Worm (Caenorhabditis elegans): ENCODE data around the gene C23G10.1.

Gene C23G10.1

ce11 chrIII:6260115-6260514 lies 51.0 kb downstream of the C23G10.1 start, which contains the start of gene srg-2:
Gene srg-2, minus strand, starts transcription at chrIII:6260215.
- TF ChIP-seq ceh-39 (tag; optimal IDR thresholded peaks at IDR 0.05) = no peak
- TF ChIP-seq bed-3 (GFP tag; optimal IDR thresholded peaks at IDR 0.05) = no peak
- no peak for TF ChIP-seq unc-120 (tag; optimal IDR thresholded peaks at IDR 0.05; ENCODE audit: poor library complexity, severe bottlenecking)
- no peak for TF ChIP-seq M03D4.4 (tag; optimal IDR thresholded peaks at IDR 0.05)
- TF ChIP-seq mls-2 (tag; optimal IDR thresholded peaks at IDR 0.05) = no peak
- TF ChIP-seq sem-2 (GFP tag; optimal IDR thresholded peaks at IDR 0.05) = no peak

DNA sequence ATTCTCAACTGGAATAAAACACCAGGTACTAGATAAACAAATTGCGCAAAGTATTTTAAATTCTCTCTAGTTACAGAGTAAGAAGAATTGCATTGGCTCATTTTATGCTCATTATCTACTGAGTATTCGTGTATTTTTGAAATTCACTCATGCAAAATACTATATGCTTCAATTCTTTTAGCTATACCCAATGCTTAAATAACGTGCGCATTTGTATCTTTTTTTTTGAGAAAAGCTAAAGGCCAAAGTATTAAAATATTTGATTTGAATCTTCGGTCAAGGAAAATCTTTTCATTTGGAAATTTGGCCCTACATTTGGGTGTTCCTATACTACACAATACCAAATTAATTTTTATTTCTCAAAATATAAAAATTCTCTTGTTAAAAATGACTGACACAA lies 52.9 kb downstream of the C23G10.1 start, which contains the start of gene srg-4:
TSS of gene srg-4 (minus strand) at position 101 of the 400 bp plus-strand sequence.
- TF ChIP-seq ceh-39 (tag; optimal IDR thresholded peaks at IDR 0.05) (no peak), bed-3 (GFP tag; optimal IDR thresholded peaks at IDR 0.05) (no peak), nhr-2 (tag; optimal IDR thresholded peaks at IDR 0.05) (no peak), pha-4 (tag; optimal IDR thresholded peaks at IDR 0.05) (no peak), lsy-2 (tag; optimal IDR thresholded peaks at IDR 0.05) (no peak), mab-5 (tag; optimal IDR thresholded peaks at IDR 0.05) (no peak), M03D4.4 (tag; optimal IDR thresholded peaks at IDR 0.05) (no peak), unc-39 (tag; optimal IDR thresholded peaks at IDR 0.05) (no peak), drap-1 (GFP tag; optimal IDR thresholded peaks at IDR 0.05) (no peak), mep-1 (tag; optimal IDR thresholded peaks at IDR 0.05) (no peak), ceh-83 (GFP tag; optimal IDR thresholded peaks at IDR 0.05) (no peak), nhr-237 (tag; optimal IDR thresholded peaks at IDR 0.05) (no peak)

Data from whole organism, mixed stage, embryonic.